Fruit fly (Drosophila melanogaster): ENCODE results near the gene CG14963.

dm6 chr3L:3192333-3192894 is 20.1 kb upstream of the CG14963 start, which contains the start of gene CG14965:
- TF ChIP-seq Mio (GFP tag; optimal IDR thresholded peaks at IDR 0.05) (no peak), sv (GFP tag; optimal IDR thresholded peaks at IDR 0.05) (no peak), psq (GFP tag; optimal IDR thresholded peaks at IDR 0.05) (no peak), usp (GFP tag; optimal IDR thresholded peaks at IDR 0.05) (no peak), br (GFP tag; optimal IDR thresholded peaks at IDR 0.05) (no peak), fru (GFP tag; optimal IDR thresholded peaks at IDR 0.05) (no peak), Abd-B (GFP tag; optimal IDR thresholded peaks at IDR 0.05) (no peak), Hr78 (GFP tag; optimal IDR thresholded peaks at IDR 0.05) (no peak), foxo (GFP tag; optimal IDR thresholded peaks at IDR 0.05) (no peak), Myc (optimal IDR thresholded peaks at IDR 0.05) (no peak), pan (optimal IDR thresholded peaks at IDR 0.05) (no peak), Dif (GFP tag; optimal IDR thresholded peaks at IDR 0.05; ENCODE audit: partially characterized antibody) (no peak), Hnf4 (GFP tag; optimal IDR thresholded peaks at IDR 0.05) (no peak)

Measured in whole organism, wandering third instar larva.